Fruit fly (Drosophila melanogaster) whole organism, embryonic: ENCODE measurements around the gene Pis.

ENCODE experiments used
- ATbp ChIP-seq: fragments of 200-800 bp; sonication (Bioruptor generic); optimal IDR thresholded peaks from 2 replicates; lab custom pipeline; 2017; ENCODE audit warnings: missing biosample characterization, mild to moderate bottlenecking, missing genetic modification characterization, missing genetic modification reagents
- Ada2b ChIP-seq: fragments of 200-800 bp; sonication (Bioruptor generic); IDR thresholded peaks from 2 replicates; pipeline ENCODE4 v1.3.6; 2022; ENCODE audit warnings: missing biosample characterization, missing genetic modification characterization
- Awh ChIP-seq: fragments of 200-800 bp; sonication (Bioruptor generic); IDR thresholded peaks from 2 replicates; pipeline ENCODE4, ENCODE4 v1.3.6; 2022; ENCODE audit warnings: missing biosample characterization, missing genetic modification characterization
- C15 ChIP-seq: fragments of 200-800 bp; sonication (Bioruptor generic); IDR thresholded peaks from 3 replicates; pipeline ENCODE4 v1.3.6; 2022; ENCODE audit warnings: missing biosample characterization, missing genetic modification characterization
- CG10959 ChIP-seq: fragments of 200-800 bp; sonication (Bioruptor generic); IDR thresholded peaks from 2 replicates; pipeline ENCODE4 v1.3.6; 2022; ENCODE audit warnings: missing biosample characterization, missing genetic modification characterization
- CG11695 ChIP-seq: fragments of 200-800 bp; sonication (Bioruptor generic); IDR thresholded peaks from 3 replicates; pipeline ENCODE4 v1.3.6; 2022; ENCODE audit warnings: missing biosample characterization, missing genetic modification characterization
- CG12071 ChIP-seq: fragments of 200-800 bp; sonication (Bioruptor generic); optimal IDR thresholded peaks from 3 replicates; lab custom pipeline; 2018; ENCODE audit warnings: missing biosample characterization, mild to moderate bottlenecking, missing genetic modification characterization
- CG12769 ChIP-seq: fragments of 200-800 bp; sonication (Bioruptor generic); optimal IDR thresholded peaks from 2 replicates; lab custom pipeline; 2019; ENCODE audit warnings: missing biosample characterization, mild to moderate bottlenecking, missing genetic modification characterization, moderate library complexity
- CG13287 ChIP-seq: fragments of 200-800 bp; sonication (Bioruptor generic); IDR thresholded peaks from 2 replicates; pipeline ENCODE4 v1.3.6; 2022; ENCODE audit warnings: missing biosample characterization, missing genetic modification characterization; ENCODE audit not compliant: partially characterized antibody
- CG13894 ChIP-seq: fragments of 200-800 bp; sonication (Bioruptor generic); optimal IDR thresholded peaks from 3 replicates; lab custom pipeline; 2018; ENCODE audit warnings: missing biosample characterization, mild to moderate bottlenecking, missing genetic modification characterization, moderate library complexity
- CG14050 ChIP-seq: fragments of 200-800 bp; sonication (Bioruptor generic); IDR thresholded peaks from 3 replicates; pipeline ENCODE4 v1.3.6; 2022; ENCODE audit warnings: missing biosample characterization, missing genetic modification characterization
- CG14860 ChIP-seq: fragments of 200-800 bp; sonication (Bioruptor generic); IDR thresholded peaks from 3 replicates; pipeline ENCODE4 v1.3.6; 2022; ENCODE audit warnings: missing biosample characterization, missing genetic modification characterization; ENCODE audit not compliant: partially characterized antibody
- CG15011 ChIP-seq: fragments of 200-800 bp; sonication (Bioruptor generic); optimal IDR thresholded peaks from 3 replicates; lab custom pipeline; 2018; ENCODE audit warnings: missing biosample characterization, mild to moderate bottlenecking, missing genetic modification characterization
- CG17912 ChIP-seq: fragments of 200-800 bp; sonication (Bioruptor generic); optimal IDR thresholded peaks from 2 replicates; lab custom pipeline; 2018; ENCODE audit warnings: missing biosample characterization, mild to moderate bottlenecking, missing genetic modification characterization
- CG18599 ChIP-seq: fragments of 200-800 bp; sonication (Bioruptor generic); optimal IDR thresholded peaks from 3 replicates; lab custom pipeline; 2017; ENCODE audit warnings: missing biosample characterization, missing genetic modification characterization, mild to moderate bottlenecking, moderate library complexity, missing genetic modification reagents
- CG18764 ChIP-seq: fragments of 200-800 bp; sonication (Bioruptor generic); optimal IDR thresholded peaks from 3 replicates; lab custom pipeline; 2016; ENCODE audit warnings: missing biosample characterization, missing genetic modification characterization
- CG31365 ChIP-seq: fragments of 200-800 bp; sonication (Bioruptor generic); optimal IDR thresholded peaks from 2 replicates; lab custom pipeline; 2018; ENCODE audit warnings: missing biosample characterization, mild to moderate bottlenecking, missing genetic modification characterization
- CG31441 ChIP-seq: fragments of 200-800 bp; sonication (Bioruptor generic); IDR thresholded peaks from 2 replicates; pipeline ENCODE4 v1.3.6; 2022; ENCODE audit warnings: missing biosample characterization, missing genetic modification characterization
- CG4282 ChIP-seq: fragments of 200-800 bp; sonication (Bioruptor generic); optimal IDR thresholded peaks from 2 replicates; lab custom pipeline; 2016; ENCODE audit warnings: missing biosample characterization, missing genetic modification characterization
- CG4854 ChIP-seq: fragments of 200-800 bp; sonication (Bioruptor generic); optimal IDR thresholded peaks from 2 replicates; lab custom pipeline; 2016; ENCODE audit warnings: missing biosample characterization, missing genetic modification characterization, inconsistent platforms
- CG6854 ChIP-seq: fragments of 200-800 bp; sonication (Bioruptor generic); optimal IDR thresholded peaks from 3 replicates; lab custom pipeline; 2017; ENCODE audit warnings: missing biosample characterization, mild to moderate bottlenecking, missing genetic modification characterization
- CG8089 ChIP-seq: fragments of 200-800 bp; sonication (Bioruptor generic); optimal IDR thresholded peaks from 3 replicates; lab custom pipeline; 2016; ENCODE audit warnings: missing biosample characterization, missing genetic modification characterization
- CG9817 ChIP-seq: fragments of 200-800 bp; sonication (Bioruptor generic); optimal IDR thresholded peaks from 2 replicates; lab custom pipeline; 2018; ENCODE audit warnings: missing biosample characterization, mild to moderate bottlenecking, missing genetic modification characterization, moderate library complexity
- HLH54F ChIP-seq: fragments of 200-800 bp; sonication (Bioruptor generic); optimal IDR thresholded peaks from 3 replicates; lab custom pipeline; 2016; ENCODE audit warnings: missing biosample characterization, missing genetic modification characterization
- HLHmδ ChIP-seq: fragments of 200-800 bp; sonication (Bioruptor generic); optimal IDR thresholded peaks from 2 replicates; lab custom pipeline; 2018; ENCODE audit warnings: missing biosample characterization, mild to moderate bottlenecking, missing genetic modification characterization, moderate library complexity
- HmgD ChIP-seq: fragments of 200-800 bp; sonication (Bioruptor generic); optimal IDR thresholded peaks from 3 replicates; lab custom pipeline; 2016; ENCODE audit warnings: missing biosample characterization, missing genetic modification characterization
- Hr51 ChIP-seq, 2 experiments: fragments of 200-800 bp; sonication (Bioruptor generic); optimal IDR thresholded peaks; 2 replicates in 1 of 2; 3 replicates in 1 of 2; lab custom pipeline; 2016 to 2018; ENCODE audit warnings: missing biosample characterization in 2 of 2, missing genetic modification characterization in 2 of 2, mild to moderate bottlenecking in 1 of 2, moderate library complexity in 1 of 2
- Lhr ChIP-seq: fragments of 200-800 bp; sonication (Bioruptor generic); optimal IDR thresholded peaks from 3 replicates; lab custom pipeline; 2017; ENCODE audit warnings: mild to moderate bottlenecking, missing biosample characterization, missing genetic modification reagents, missing genetic modification characterization
- Med ChIP-seq: fragments of 200-800 bp; sonication (Bioruptor generic); peaks from one replicate; lab custom pipeline; 2016; ENCODE audit warnings: missing biosample characterization, missing genetic modification characterization, mild to moderate bottlenecking, inconsistent platforms, moderate library complexity
- Ravus ChIP-seq: fragments of 200-800 bp; sonication (Bioruptor generic); IDR thresholded peaks from 2 replicates; pipeline ENCODE4 v1.3.6; 2022; ENCODE audit warnings: missing biosample characterization, missing genetic modification characterization
- Sox100B ChIP-seq: fragments of 200-800 bp; sonication (Bioruptor generic); optimal IDR thresholded peaks from 3 replicates; lab custom pipeline; 2018; ENCODE audit warnings: missing biosample characterization, mild to moderate bottlenecking, missing genetic modification characterization
- ase ChIP-seq: fragments of 200-800 bp; sonication (Bioruptor generic); IDR thresholded peaks from 3 replicates; pipeline ENCODE4 v1.3.6; 2022; ENCODE audit warnings: missing biosample characterization, missing genetic modification characterization
- bab2 ChIP-seq: fragments of 200-800 bp; sonication (Bioruptor generic); optimal IDR thresholded peaks from 2 replicates; lab custom pipeline; 2016; ENCODE audit warnings: missing biosample characterization, missing genetic modification characterization
- chinmo ChIP-seq: fragments of 200-800 bp; sonication (Bioruptor generic); IDR thresholded peaks from 4 replicates; pipeline ENCODE4 v1.3.6; 2022; ENCODE audit warnings: missing biosample characterization, missing genetic modification characterization; ENCODE audit not compliant: partially characterized antibody
- crc ChIP-seq: fragments of 200-800 bp; sonication (Bioruptor generic); optimal IDR thresholded peaks from 2 replicates; lab custom pipeline; 2016; ENCODE audit warnings: missing biosample characterization, missing genetic modification characterization
- crol ChIP-seq: fragments of 200-800 bp; sonication (Bioruptor generic); IDR thresholded peaks from 2 replicates; pipeline ENCODE4 v1.3.6; 2022; ENCODE audit warnings: missing biosample characterization, missing genetic modification characterization
- fd3F ChIP-seq: fragments of 200-800 bp; sonication (Bioruptor generic); optimal IDR thresholded peaks from 2 replicates; lab custom pipeline; 2018; ENCODE audit warnings: missing biosample characterization, mild to moderate bottlenecking, missing genetic modification characterization, moderate library complexity
- fd64A ChIP-seq: fragments of 200-800 bp; sonication (Bioruptor generic); optimal IDR thresholded peaks from 3 replicates; lab custom pipeline; 2018; ENCODE audit warnings: missing biosample characterization, mild to moderate bottlenecking, missing genetic modification characterization
- fru ChIP-seq: fragments of >200 bp; optimal IDR thresholded peaks from 2 replicates; lab custom pipeline; 2017
- ftz-f1 ChIP-seq: fragments of 200-800 bp; sonication (Bioruptor generic); optimal IDR thresholded peaks from 2 replicates; lab custom pipeline; 2016; ENCODE audit warnings: missing biosample characterization, missing genetic modification characterization
- gce ChIP-seq: fragments of 200-800 bp; sonication (Bioruptor generic); IDR thresholded peaks from 3 replicates; pipeline ENCODE4 v1.3.6; 2022; ENCODE audit warnings: missing biosample characterization, missing genetic modification characterization
- inv ChIP-seq: fragments of 200-800 bp; sonication (Bioruptor generic); IDR thresholded peaks from 2 replicates; pipeline ENCODE4 v1.3.6; 2022; ENCODE audit warnings: missing biosample characterization, missing genetic modification characterization; ENCODE audit not compliant: partially characterized antibody
- peb ChIP-seq: fragments of 200-800 bp; sonication (Bioruptor generic); IDR thresholded peaks from 2 replicates; pipeline ENCODE4 v1.3.6; 2022; ENCODE audit warnings: missing biosample characterization, missing genetic modification characterization
- pho ChIP-seq: fragments of 200-800 bp; sonication (Bioruptor generic); optimal IDR thresholded peaks from 2 replicates; lab custom pipeline; 2016; ENCODE audit warnings: missing biosample characterization, missing genetic modification characterization
- phol ChIP-seq: fragments of 200-800 bp; sonication (Bioruptor generic); optimal IDR thresholded peaks from 3 replicates; lab custom pipeline; 2018; ENCODE audit warnings: missing biosample characterization, mild to moderate bottlenecking, missing genetic modification characterization, moderate library complexity
- sqz ChIP-seq: fragments of 200-800 bp; sonication (Bioruptor generic); optimal IDR thresholded peaks from 3 replicates; lab custom pipeline; 2018; ENCODE audit warnings: missing biosample characterization, mild to moderate bottlenecking, missing genetic modification characterization
- ssp ChIP-seq: fragments of 200-800 bp; sonication (Bioruptor generic); IDR thresholded peaks from 2 replicates; pipeline ENCODE4 v1.3.6; 2022; ENCODE audit warnings: missing biosample characterization, missing genetic modification characterization
- tgo ChIP-seq: fragments of 200-800 bp; sonication (Bioruptor generic); IDR thresholded peaks from 3 replicates; pipeline ENCODE4 v1.3.6; 2022; ENCODE audit warnings: missing biosample characterization, missing genetic modification characterization
- tin ChIP-seq: fragments of 200-800 bp; sonication (Bioruptor generic); optimal IDR thresholded peaks from 3 replicates; lab custom pipeline; 2016; ENCODE audit warnings: missing biosample characterization, missing genetic modification characterization
- z ChIP-seq: fragments of 200-800 bp; sonication (Bioruptor generic); IDR thresholded peaks from 3 replicates; pipeline ENCODE4 v1.3.6; 2022; ENCODE audit warnings: missing biosample characterization, missing genetic modification characterization

Pis gene

DNA sequence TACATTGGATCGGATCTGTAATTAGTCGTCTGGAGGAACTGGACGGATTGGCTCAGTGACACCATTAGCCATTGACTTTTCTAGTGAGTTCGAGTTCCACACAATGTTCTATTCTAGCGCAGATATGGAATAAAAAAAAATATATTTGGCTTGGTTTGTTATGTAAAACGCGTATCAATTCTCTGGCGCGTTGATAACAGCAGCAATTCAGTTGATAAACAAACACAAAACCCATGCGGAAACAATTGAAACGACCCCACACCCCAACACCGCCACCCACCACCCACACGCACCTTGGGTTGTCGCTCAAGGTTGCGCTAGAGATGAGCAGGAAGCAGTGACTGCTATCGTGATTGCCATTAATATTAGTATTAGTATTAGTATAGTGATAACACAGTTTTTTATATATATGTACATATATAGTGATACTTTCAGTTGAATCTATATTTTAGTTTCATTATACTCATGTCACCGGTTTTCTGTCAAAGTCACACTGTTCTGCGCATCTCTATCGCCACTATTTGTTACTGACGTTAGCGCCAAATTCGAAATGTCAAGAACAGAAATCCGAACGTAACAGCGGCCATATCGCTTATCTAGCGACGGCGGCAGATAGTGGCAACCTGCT is 5.9 kb downstream of the Pis start (continued):
- TF ChIP-seq HLHmδ (no peak), CG13894 (tag; lab: Kevin White, UChicago) (peak; percentile 96), CG9817 (tag; lab: Kevin White, UChicago) (peak; percentile 93), CG14860 (GFP tag; lab: Robert Waterston, UW) (no peak), gce (GFP tag; lab: Robert Waterston, UW) (peak; percentile 82), inv (GFP tag; lab: Robert Waterston, UW) (0 out of 2 replicates have a peak, but pooled peaks have one; percentile 16), ssp (GFP tag; lab: Robert Waterston, UW) (peak; percentile 84), fd3F (GFP tag; lab: Kevin White, UChicago) (peak; percentile 86), HLH54F (GFP tag; lab: Kevin White, UChicago) (peak; percentile 45), crc (GFP tag; lab: Kevin White, UChicago) (no peak), tin (peak; percentile 93), ftz-f1 (peak; percentile 99), CG12071 (GFP tag; lab: Kevin White, UChicago) (peak; percentile 89), HmgD (GFP tag; lab: Kevin White, UChicago) (no peak), ATbp (peak; percentile 89), z (GFP tag; lab: Robert Waterston, UW) (0 out of 3 replicates have a peak, but pooled peaks have one; percentile 19), Awh (GFP tag; lab: Robert Waterston, UW) (peak; percentile 81), CG10959 (GFP tag; lab: Robert Waterston, UW) (peak; percentile 91), CG14050 (peak; percentile 87), sqz (GFP tag; lab: Kevin White, UChicago) (peak; percentile 37), CG18764 (GFP tag; lab: Kevin White, UChicago) (peak; percentile 80), fd64A (GFP tag; lab: Kevin White, UChicago) (peak; percentile 29), CG6854 (GFP tag; lab: Kevin White, UChicago) (peak; percentile 90), CG8089 (no peak), phol (tag; lab: Kevin White, UChicago) (peak; percentile 93), Ravus (GFP tag; lab: Robert Waterston, UW) (peak; percentile 81), CG4854 (peak; percentile 67), CG15011 (peak; percentile 89), ase (GFP tag; lab: Robert Waterston, UW) (peak; percentile 93), CG18599 (peak; percentile 98), chinmo (GFP tag; lab: Robert Waterston, UW) (0 out of 4 replicates have a peak, but pooled peaks have one; percentile 39), Lhr (peak; percentile 43), CG12769 (tag; lab: Kevin White, UChicago) (peak; percentile 92), Hr51 (GFP tag; optimal IDR thresholded peaks at IDR 0.05; lab: Kevin White, UChicago) (peak; percentile 31 to 88), CG31365 (tag; lab: Kevin White, UChicago) (peak; percentile 70), CG17912 (peak; percentile 37), Sox100B (GFP tag; lab: Kevin White, UChicago) (peak; percentile 84), CG13287 (GFP tag; lab: Robert Waterston, UW) (peak; percentile 59), crol (GFP tag; lab: Robert Waterston, UW) (peak; percentile 75), fru (lab: Kevin White, UChicago) (no peak), tgo (GFP tag; lab: Robert Waterston, UW) (peak; percentile 94), CG31441 (peak; percentile 97), bab2 (GFP tag; lab: Kevin White, UChicago) (peak; percentile 60), CG11695 (peak; percentile 92), Ada2b (GFP tag; lab: Robert Waterston, UW) (peak; percentile 96), CG4282 (GFP tag; lab: Kevin White, UChicago) (no peak), peb (peak; percentile 92), C15 (peak; percentile 90), Med (GFP tag; lab: Kevin White, UChicago) (peak; percentile 91), pho (GFP tag; lab: Kevin White, UChicago) (peak; percentile 61)
